Fruit fly (Drosophila melanogaster): Measurements from ENCODE around the gene SdhD.

The SdhD gene

dm6 chr3R:23781466-23781935, 21.1 kb upstream of the SdhD start, which contains the start of the genes Nup98-96 and mbc:
Nup98-96 (minus strand) TSS chr3R:23781621.
mbc (plus strand) TSS chr3R:23781765.
- TF ChIP-seq CG7101 (tag; optimal IDR thresholded peaks at IDR 0.05) (peak; percentile 79), CG12768 (GFP tag; optimal IDR thresholded peaks at IDR 0.05) (peak; percentile 71), ovo (GFP tag; optimal IDR thresholded peaks at IDR 0.05) (peak; percentile 91), CG5204 (GFP tag; optimal IDR thresholded peaks at IDR 0.05) (peak; percentile 85), cnc (optimal IDR thresholded peaks at IDR 0.05) (no peak), Clk (GFP tag; optimal IDR thresholded peaks at IDR 0.05) (peak; percentile 81), CG14711 (tag; optimal IDR thresholded peaks at IDR 0.05) (peak; percentile 65), CG33017 (tag; optimal IDR thresholded peaks at IDR 0.05) (peak; percentile 47), bab1 (GFP tag; optimal IDR thresholded peaks at IDR 0.05) (peak; percentile 87), Mnt (GFP tag; optimal IDR thresholded peaks at IDR 0.05) (peak; percentile 93), cic (GFP tag; optimal IDR thresholded peaks at IDR 0.05) (peak; percentile 71), Crg-1 (GFP tag; optimal IDR thresholded peaks at IDR 0.05) (peak; percentile 77), toe (GFP tag; optimal IDR thresholded peaks at IDR 0.05) (peak; percentile 96), tj (GFP tag; optimal IDR thresholded peaks at IDR 0.05) (peak; percentile 82), Hr96 (GFP tag; optimal IDR thresholded peaks at IDR 0.05) (peak; percentile 90), CG7045 (GFP tag; optimal IDR thresholded peaks at IDR 0.05) (peak; percentile 72), CG11617 (GFP tag; optimal IDR thresholded peaks at IDR 0.05) (peak; percentile 84), pad (GFP tag; optimal IDR thresholded peaks at IDR 0.05) (peak; percentile 63), CG1620 (GFP tag; optimal IDR thresholded peaks at IDR 0.05) (peak; percentile 92), kay (GFP tag; ENCODE audit: borderline replicate concordance) (no peak)

- no peak for TF ChIP-seq tj (GFP tag; optimal IDR thresholded peaks at IDR 0.05)
- TF ChIP-seq Hr96 (GFP tag; optimal IDR thresholded peaks at IDR 0.05) = no peak
- no peak for TF ChIP-seq CG11617 (GFP tag; optimal IDR thresholded peaks at IDR 0.05)
Measured at dm6 chr3R:23780757-23781156, 20.4 kb upstream of the SdhD start.

dm6 chr3R:23773610-23774364, 13.4 kb upstream of the SdhD start, which contains the start of gene CG10208:
CG10208 (minus strand) TSS chr3R:23774127.
- peak; percentile 32 for TF ChIP-seq CG12768 (GFP tag; optimal IDR thresholded peaks at IDR 0.05)
- no peak for TF ChIP-seq CG1620 (GFP tag; optimal IDR thresholded peaks at IDR 0.05)
- no peak for TF ChIP-seq CG7045 (GFP tag; optimal IDR thresholded peaks at IDR 0.05)
- TF ChIP-seq Mnt (GFP tag; optimal IDR thresholded peaks at IDR 0.05) = peak; percentile 67
- peak in 1 of 2 experiments; percentile 52 for TF ChIP-seq cnc (optimal IDR thresholded peaks at IDR 0.05)
- peak; percentile 30 for TF ChIP-seq Hr96 (GFP tag; optimal IDR thresholded peaks at IDR 0.05)
- peak; percentile 3 for TF ChIP-seq CG7101 (tag; optimal IDR thresholded peaks at IDR 0.05)

DNA sequence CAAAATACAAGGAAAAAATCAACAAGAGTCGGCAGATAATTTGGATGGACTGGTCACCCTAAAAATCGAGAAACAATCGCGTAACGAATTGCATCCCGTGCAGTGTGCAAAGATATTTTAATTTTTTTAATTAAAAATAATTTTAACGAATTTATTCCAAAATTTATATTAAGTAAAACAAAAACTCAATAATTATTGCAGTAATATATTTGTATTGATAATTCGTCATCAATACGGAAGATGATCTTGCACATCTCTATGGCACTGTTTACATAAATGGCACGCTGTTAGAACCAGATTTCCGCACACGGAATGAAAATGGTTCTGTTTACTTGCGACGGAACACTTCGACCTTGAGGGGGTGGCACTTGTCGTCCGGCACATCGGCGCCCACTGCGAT, 12.4 kb upstream of the SdhD start, which contains the start of gene tst:
tst (minus strand) TSS at position 52 of the 400 bp plus-strand sequence.
- TF ChIP-seq CG11617 (GFP tag; optimal IDR thresholded peaks at IDR 0.05) (peak; percentile 88), CG7045 (GFP tag; optimal IDR thresholded peaks at IDR 0.05) (peak; percentile 82), toe (GFP tag; optimal IDR thresholded peaks at IDR 0.05) (no peak), cnc (optimal IDR thresholded peaks at IDR 0.05) (no peak), Mnt (GFP tag; optimal IDR thresholded peaks at IDR 0.05) (peak; percentile 60), Clk (GFP tag; optimal IDR thresholded peaks at IDR 0.05) (peak; percentile 60), Crg-1 (GFP tag; optimal IDR thresholded peaks at IDR 0.05) (peak; percentile 69), kay (GFP tag; ENCODE audit: borderline replicate concordance) (no peak), bab1 (GFP tag; optimal IDR thresholded peaks at IDR 0.05) (peak; percentile 94), CG33017 (tag; optimal IDR thresholded peaks at IDR 0.05) (peak; percentile 89), pad (GFP tag; optimal IDR thresholded peaks at IDR 0.05) (peak; percentile 69), CG7101 (tag; optimal IDR thresholded peaks at IDR 0.05) (peak; percentile 93), ovo (GFP tag; optimal IDR thresholded peaks at IDR 0.05) (no peak), CG12768 (GFP tag; optimal IDR thresholded peaks at IDR 0.05) (peak; percentile 85), cic (GFP tag; optimal IDR thresholded peaks at IDR 0.05) (no peak), CG5204 (GFP tag; optimal IDR thresholded peaks at IDR 0.05) (no peak), CG14711 (tag; optimal IDR thresholded peaks at IDR 0.05) (peak; percentile 89), Hr96 (GFP tag; optimal IDR thresholded peaks at IDR 0.05) (no peak), tj (GFP tag; optimal IDR thresholded peaks at IDR 0.05) (peak; percentile 72), CG1620 (GFP tag; optimal IDR thresholded peaks at IDR 0.05) (peak; percentile 18)

dm6 chr3R:23767417-23767853, 7.0 kb upstream of the SdhD start, which contains the start of the genes CG10214 and CG10375:
CG10214 (minus strand) TSS chr3R:23767488.
CG10375 (plus strand) TSS chr3R:23767712.
- TF ChIP-seq Clk (GFP tag; optimal IDR thresholded peaks at IDR 0.05) (peak; percentile 38), bab1 (GFP tag; optimal IDR thresholded peaks at IDR 0.05) (peak; percentile 82), toe (GFP tag; optimal IDR thresholded peaks at IDR 0.05) (no peak), CG7101 (tag; optimal IDR thresholded peaks at IDR 0.05) (peak; percentile 81), CG33017 (tag; optimal IDR thresholded peaks at IDR 0.05) (peak; percentile 72), Hr96 (GFP tag; optimal IDR thresholded peaks at IDR 0.05) (peak; percentile 65), CG12768 (GFP tag; optimal IDR thresholded peaks at IDR 0.05) (peak; percentile 72), Mnt (GFP tag; optimal IDR thresholded peaks at IDR 0.05) (peak; percentile 94), pad (GFP tag; optimal IDR thresholded peaks at IDR 0.05) (peak; percentile 68), tj (GFP tag; optimal IDR thresholded peaks at IDR 0.05) (peak; percentile 10), CG5204 (GFP tag; optimal IDR thresholded peaks at IDR 0.05) (no peak), kay (GFP tag; ENCODE audit: borderline replicate concordance) (no peak), CG7045 (GFP tag; optimal IDR thresholded peaks at IDR 0.05) (peak; percentile 64), Crg-1 (GFP tag; optimal IDR thresholded peaks at IDR 0.05) (peak; percentile 82), cnc (optimal IDR thresholded peaks at IDR 0.05) (no peak), CG1620 (GFP tag; optimal IDR thresholded peaks at IDR 0.05) (peak; percentile 70), CG11617 (GFP tag; optimal IDR thresholded peaks at IDR 0.05) (peak; percentile 74), ovo (GFP tag; optimal IDR thresholded peaks at IDR 0.05) (peak; percentile 45), cic (GFP tag; optimal IDR thresholded peaks at IDR 0.05) (peak; percentile 39), CG14711 (tag; optimal IDR thresholded peaks at IDR 0.05) (peak; percentile 78)
